Worm (Caenorhabditis elegans): Measurements from ENCODE around the gene ZK1307.7.
A peak's percentile ranks its signal among the peaks of the same experiment; 100 is the strongest.

The ZK1307.7 gene

DNA sequence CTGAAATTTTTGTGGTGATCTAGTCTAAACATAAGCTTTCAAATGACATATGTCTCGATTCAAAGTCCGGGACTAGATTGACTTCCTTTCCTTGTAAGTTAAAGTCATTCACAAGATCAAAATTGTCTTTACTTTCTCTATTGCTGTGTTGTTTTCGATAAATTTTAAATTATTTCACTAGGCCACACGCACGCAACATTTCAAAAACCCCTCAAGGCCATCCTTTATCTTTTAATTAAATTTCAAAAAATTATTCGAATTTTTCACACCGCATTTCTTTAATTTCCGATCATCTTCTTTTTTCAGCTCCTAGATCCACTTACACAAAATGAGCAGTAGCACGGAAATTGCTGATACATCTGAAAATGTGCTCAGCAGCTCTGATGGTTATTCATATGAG lies at the start of gene ZK1307.7:
Gene ZK1307.7, plus strand, starts transcription at position 301 of the 400 bp plus-strand sequence.
- TF ChIP-seq mec-3 (tag; optimal IDR thresholded peaks at IDR 0.05; ENCODE audit: borderline replicate concordance): no peak
- no peak for TF ChIP-seq pag-3 (tag; optimal IDR thresholded peaks at IDR 0.05; ENCODE audit: borderline replicate concordance)
- no peak for TF ChIP-seq ceh-9 (tag; optimal IDR thresholded peaks at IDR 0.05)
- no peak for TF ChIP-seq pha-4 (tag; optimal IDR thresholded peaks at IDR 0.05)

DNA sequence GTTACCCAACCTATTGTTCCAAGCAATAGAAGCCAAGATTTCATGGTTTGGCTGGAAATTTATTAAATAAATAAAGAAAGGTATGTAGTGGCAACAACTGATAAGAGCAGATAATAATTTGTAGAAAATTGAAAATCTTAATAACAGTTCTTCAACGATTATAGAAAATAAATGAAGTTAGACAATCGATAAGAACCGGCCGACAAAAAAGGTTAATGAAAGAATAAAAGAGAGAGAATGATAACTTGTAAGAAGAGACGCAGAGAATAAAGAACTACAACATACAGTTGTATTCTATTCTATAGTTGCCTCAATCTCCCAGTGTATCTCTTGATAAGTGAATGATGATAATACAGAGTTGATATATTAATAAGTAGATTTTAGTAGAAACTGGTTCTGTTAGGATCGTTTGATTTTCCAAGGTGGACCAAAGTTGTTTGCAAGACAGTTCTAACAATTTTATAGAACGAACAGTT lies 49.6 kb upstream of the ZK1307.7 start, which contains the start of gene ugt-58:
Gene ugt-58, minus strand, starts transcription at position 51 of the 476 bp plus-strand sequence.
- no peak for TF ChIP-seq ceh-24 (tag; optimal IDR thresholded peaks at IDR 0.05)
- TF ChIP-seq elt-2 (tag; optimal IDR thresholded peaks at IDR 0.05): peak; percentile 52

ce11 chrII:9589667-9590066 lies 46.7 kb upstream of the ZK1307.7 start, which contains the start of gene eral-1:
Gene eral-1 (minus strand): TSS chrII:9589767.
- TF ChIP-seq npax-4 (tag; optimal IDR thresholded peaks at IDR 0.05) (no peak), nfya-1 (tag; optimal IDR thresholded peaks at IDR 0.05) (no peak), pax-1 (tag; optimal IDR thresholded peaks at IDR 0.05) (no peak), hlh-8 (tag; optimal IDR thresholded peaks at IDR 0.05) (no peak), odd-2 (tag; optimal IDR thresholded peaks at IDR 0.05) (no peak), sox-2 (GFP tag; IDR thresholded peaks at IDR 0.05) (no peak), pros-1 (tag; optimal IDR thresholded peaks at IDR 0.05) (no peak), hlh-6 (tag; optimal IDR thresholded peaks at IDR 0.05) (no peak), ceh-2 (tag; optimal IDR thresholded peaks at IDR 0.05) (no peak), fkh-6 (tag; optimal IDR thresholded peaks at IDR 0.05) (no peak), C08G9.2 (tag; optimal IDR thresholded peaks at IDR 0.05) (no peak)

DNA sequence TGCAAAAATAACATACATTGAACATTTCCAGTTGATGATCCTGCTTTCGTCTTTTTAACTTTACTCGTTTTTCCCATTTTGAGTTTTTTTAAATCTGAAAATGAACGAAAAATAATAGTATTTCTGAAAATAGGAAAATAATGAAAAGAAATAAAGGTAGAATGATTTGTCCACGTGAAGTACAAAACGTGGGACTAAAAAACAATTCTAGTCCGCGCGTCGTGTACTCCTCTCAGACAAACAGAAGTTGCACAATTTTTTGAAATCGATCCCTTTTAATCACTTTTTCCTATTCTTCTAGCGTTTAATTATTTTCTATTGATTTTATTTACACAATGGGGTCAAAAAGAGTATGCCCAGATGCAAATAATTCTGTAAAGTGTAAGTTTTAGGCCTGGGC lies 45.3 kb upstream of the ZK1307.7 start, which contains the start of the genes E02H1.1 and tag-124:
Gene E02H1.1, minus strand, starts transcription at position 94 of the 400 bp plus-strand sequence.
Gene tag-124, plus strand, starts transcription at position 222 of the 400 bp plus-strand sequence.
- peak; percentile 56 for TF ChIP-seq elt-2 (tag; optimal IDR thresholded peaks at IDR 0.05)
- peak; percentile 78 for TF ChIP-seq zip-5 (tag; optimal IDR thresholded peaks at IDR 0.05)
- no peak for TF ChIP-seq pha-4 (tag; optimal IDR thresholded peaks at IDR 0.05)
- peak; percentile 32 for TF ChIP-seq sdc-2 (tag; optimal IDR thresholded peaks at IDR 0.05)
- TF ChIP-seq nfya-1 (tag; optimal IDR thresholded peaks at IDR 0.05): peak; percentile 1
- TF ChIP-seq hlh-13 (GFP tag; optimal IDR thresholded peaks at IDR 0.05): no peak
- TF ChIP-seq pag-3 (tag; optimal IDR thresholded peaks at IDR 0.05; ENCODE audit: borderline replicate concordance): no peak
- TF ChIP-seq npax-4 (tag; optimal IDR thresholded peaks at IDR 0.05): no peak
- TF ChIP-seq unc-42 (tag; optimal IDR thresholded peaks at IDR 0.05): peak; percentile 13
- peak; percentile 60 for TF ChIP-seq hlh-8 (tag; optimal IDR thresholded peaks at IDR 0.05)
- TF ChIP-seq sox-4 (tag; optimal IDR thresholded peaks at IDR 0.05): no peak
- no peak for TF ChIP-seq pqm-1 (tag; optimal IDR thresholded peaks at IDR 0.05)
- peak; percentile 1 for TF ChIP-seq eyg-1 (tag; optimal IDR thresholded peaks at IDR 0.05)
- TF ChIP-seq ceh-2 (tag; optimal IDR thresholded peaks at IDR 0.05): peak; percentile 93
- peak; percentile 30 for TF ChIP-seq mec-3 (tag; optimal IDR thresholded peaks at IDR 0.05; ENCODE audit: borderline replicate concordance)
- peak; percentile 71 for TF ChIP-seq tbx-2 (tag; optimal IDR thresholded peaks at IDR 0.05)
- peak; percentile 45 for TF ChIP-seq fkh-6 (tag; optimal IDR thresholded peaks at IDR 0.05)
- no peak for TF ChIP-seq ceh-19 (GFP tag; optimal IDR thresholded peaks at IDR 0.05)
- TF ChIP-seq unc-86 (tag; optimal IDR thresholded peaks at IDR 0.05): no peak
- TF ChIP-seq ceh-45 (GFP tag; IDR thresholded peaks at IDR 0.05): no peak
- TF ChIP-seq ceh-18 (tag; optimal IDR thresholded peaks at IDR 0.05): no peak
- no peak for TF ChIP-seq ceh-6 (GFP tag; optimal IDR thresholded peaks at IDR 0.05)
- no peak for TF ChIP-seq nhr-232 (tag; optimal IDR thresholded peaks at IDR 0.05)
- no peak for TF ChIP-seq ceh-30 (tag; optimal IDR thresholded peaks at IDR 0.05)
- no peak for TF ChIP-seq pros-1 (tag; optimal IDR thresholded peaks at IDR 0.05)
- no peak for TF ChIP-seq lin-11 (tag; optimal IDR thresholded peaks at IDR 0.05)
- no peak for TF ChIP-seq T23F11.4 (GFP tag; optimal IDR thresholded peaks at IDR 0.05)
- TF ChIP-seq ref-2 (tag; optimal IDR thresholded peaks at IDR 0.05): peak; percentile 81
- TF ChIP-seq pha-2 (tag; optimal IDR thresholded peaks at IDR 0.05): no peak
- TF ChIP-seq ceh-48 (tag; optimal IDR thresholded peaks at IDR 0.05): no peak
- TF ChIP-seq ceh-31 (tag; optimal IDR thresholded peaks at IDR 0.05): peak; percentile 92
- TF ChIP-seq hlh-15 (tag; optimal IDR thresholded peaks at IDR 0.05): no peak
- TF ChIP-seq hlh-6 (tag; optimal IDR thresholded peaks at IDR 0.05): peak; percentile 74
- TF ChIP-seq ceh-34 (tag; optimal IDR thresholded peaks at IDR 0.05): peak; percentile 18
- TF ChIP-seq ets-4 (tag; optimal IDR thresholded peaks at IDR 0.05): peak; percentile 89
- TF ChIP-seq rnt-1 (tag; optimal IDR thresholded peaks at IDR 0.05): peak; percentile 58
- TF ChIP-seq elt-4 (tag; optimal IDR thresholded peaks at IDR 0.05): no peak
- peak; percentile 52 for TF ChIP-seq F13H6.1 (tag; optimal IDR thresholded peaks at IDR 0.05)
- TF ChIP-seq ahr-1 (tag; optimal IDR thresholded peaks at IDR 0.05): peak; percentile 48
